Worm (Caenorhabditis elegans): ENCODE data around the gene txt-14.

DNA sequence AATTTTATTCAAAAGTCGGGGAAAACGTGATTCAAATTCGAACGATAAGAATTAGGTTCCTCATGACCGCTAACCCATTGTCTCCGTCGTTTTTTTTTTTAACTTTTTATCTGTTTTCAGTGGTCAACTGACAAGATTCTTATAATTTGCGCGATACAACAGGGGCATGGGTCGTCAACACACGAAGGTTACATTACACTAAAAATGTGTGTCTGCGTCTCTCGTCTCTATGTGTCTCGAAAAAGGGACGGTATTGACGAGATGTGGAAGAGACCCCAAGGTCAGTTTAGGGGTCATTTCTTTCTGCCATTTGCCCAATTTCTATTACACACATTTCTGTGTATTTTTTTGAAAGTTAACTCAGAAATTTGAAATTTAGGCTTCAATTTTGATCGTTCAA is 13.0 kb upstream of the txt-14 start:
- no peak for TF ChIP-seq flt-1 (GFP tag; IDR thresholded peaks at IDR 0.05)
- no peak for TF ChIP-seq T22C8.4 (GFP tag; IDR thresholded peaks at IDR 0.05)
- no peak for TF ChIP-seq ztf-23 (GFP tag; IDR thresholded peaks at IDR 0.05)
- no peak for TF ChIP-seq cog-1 (tag; optimal IDR thresholded peaks at IDR 0.05)
- TF ChIP-seq med-1 (GFP tag; optimal IDR thresholded peaks at IDR 0.05; ENCODE audit: insufficient read depth): no peak
- TF ChIP-seq ref-1 (GFP tag; conservative IDR thresholded peaks at IDR 0.05): no peak
- no peak for TF ChIP-seq tab-1 (GFP tag; IDR thresholded peaks at IDR 0.05)
